Worm (Caenorhabditis elegans): ENCODE measurements around the gene clec-246.

clec-246 gene

ce11 chrV:18235808-18236207 is 46.5 kb downstream of the clec-246 start:
- TF ChIP-seq aly-2 (tag; optimal IDR thresholded peaks at IDR 0.05) (no peak), ceh-28 (tag; optimal IDR thresholded peaks at IDR 0.05) (no peak), daf-12 (tag; optimal IDR thresholded peaks at IDR 0.05) (no peak), mdl-1 (tag; optimal IDR thresholded peaks at IDR 0.05) (no peak), ceh-16 (tag; optimal IDR thresholded peaks at IDR 0.05) (no peak), tbx-2 (tag; optimal IDR thresholded peaks at IDR 0.05) (no peak), egl-27 (tag; optimal IDR thresholded peaks at IDR 0.05) (no peak), nhr-43 (tag; optimal IDR thresholded peaks at IDR 0.05; ENCODE audit: poor library complexity, severe bottlenecking) (no peak), fos-1 (tag; optimal IDR thresholded peaks at IDR 0.05) (no peak), nhr-25 (tag; optimal IDR thresholded peaks at IDR 0.05) (no peak), skn-1 (tag; optimal IDR thresholded peaks at IDR 0.05) (no peak)

- TF ChIP-seq ceh-9 (tag; optimal IDR thresholded peaks at IDR 0.05) (no peak), eor-1 (tag; optimal IDR thresholded peaks at IDR 0.05) (no peak), pqm-1 (tag; optimal IDR thresholded peaks at IDR 0.05) (peak; percentile 43), elt-2 (tag; optimal IDR thresholded peaks at IDR 0.05) (peak; percentile 53)
These were observed 47.5 kb downstream of the clec-246 start, which contains the start of gene R10E8.3 for ce11 chrV:18236714-18237288. R10E8.3 (minus strand) TSS chrV:18236764.

Measured in whole organism, L3 larva.